ENCODE assay signal across 1 fruit fly cellular context in the genomic region with DNA sequence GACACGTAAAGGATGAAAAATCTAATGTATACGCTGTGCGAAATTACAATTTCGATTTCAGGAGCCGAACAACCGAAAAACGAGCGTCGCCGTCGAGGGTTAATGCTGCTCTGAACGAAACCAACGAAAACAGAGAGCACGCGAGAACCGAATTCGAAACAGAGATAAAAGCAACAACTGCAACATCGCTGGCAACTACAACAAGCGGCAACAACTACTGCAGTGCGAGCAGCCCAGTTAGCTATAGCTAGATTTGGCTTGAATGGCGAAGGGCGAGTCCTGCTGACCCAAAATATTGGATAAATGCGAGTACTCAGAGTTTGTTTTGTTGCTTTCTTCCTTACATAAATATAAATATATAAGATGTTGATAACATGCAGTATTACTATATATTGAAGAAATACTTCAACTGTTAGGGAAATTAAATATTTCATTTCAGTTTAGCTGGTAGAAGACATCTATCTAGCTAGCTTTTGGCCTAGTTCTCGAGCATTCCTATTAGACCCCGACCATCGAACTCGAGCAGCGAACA.
TF ChIP-seq lines count a peak whose summit lies in the region.

A gene (minus strand): TSS at position 178 of the 532 bp plus-strand sequence.

TF ChIP-seq in whole organism, embryonic, 481 proteins besides CTCF, POLR2A, EP300 and RAD21 (continued from another document):
- TF ChIP-seq CG13894 (tag; optimal IDR thresholded peaks at IDR 0.05; lab: Kevin White, UChicago) (peak; percentile 25), Hr51 (GFP tag; optimal IDR thresholded peaks at IDR 0.05; lab: Kevin White, UChicago) (peak; percentile 7 to 53), bbx (GFP tag; IDR thresholded peaks at IDR 0.05; lab: Robert Waterston, UW; ENCODE audit: partially characterized antibody) (no peak), CG13424 (tag; optimal IDR thresholded peaks at IDR 0.05; lab: Kevin White, UChicago) (peak; percentile 61), gcm (GFP tag; optimal IDR thresholded peaks at IDR 0.05; lab: Kevin White, UChicago) (peak; percentile 12), knrl (GFP tag; IDR thresholded peaks at IDR 0.05; lab: Robert Waterston, UW; ENCODE audit: partially characterized antibody) (no peak), CG8765 (GFP tag; IDR thresholded peaks at IDR 0.05; lab: Robert Waterston, UW) (no peak), zfh2 (GFP tag; optimal IDR thresholded peaks at IDR 0.05; lab: Kevin White, UChicago) (no peak), sim (GFP tag; IDR thresholded peaks at IDR 0.05; lab: Robert Waterston, UW) (no peak), ATbp (GFP tag; optimal IDR thresholded peaks at IDR 0.05; lab: Kevin White, UChicago) (no peak), Meics (GFP tag; optimal IDR thresholded peaks at IDR 0.05; lab: Kevin White, UChicago) (peak; percentile 53), C15 (GFP tag; IDR thresholded peaks at IDR 0.05; lab: Robert Waterston, UW) (no peak), Aef1 (GFP tag; IDR thresholded peaks at IDR 0.05; lab: Robert Waterston, UW) (peak; percentile 33; the same call in 2 of the 3 replicates), Sox102F (GFP tag; optimal IDR thresholded peaks at IDR 0.05; lab: Kevin White, UChicago) (peak; percentile 6), HLH3B (GFP tag; IDR thresholded peaks at IDR 0.05; lab: Robert Waterston, UW) (no peak), CG15269 (tag; optimal IDR thresholded peaks at IDR 0.05; lab: Kevin White, UChicago) (peak; percentile 57), PHDP (tag; optimal IDR thresholded peaks at IDR 0.05; lab: Kevin White, UChicago) (peak; percentile 25), ewg (GFP tag; optimal IDR thresholded peaks at IDR 0.05; lab: Kevin White, UChicago) (peak; percentile 9), CG17328 (GFP tag; IDR thresholded peaks at IDR 0.05; lab: Robert Waterston, UW) (no peak), ind (GFP tag; optimal IDR thresholded peaks at IDR 0.05; lab: Kevin White, UChicago) (peak; percentile 28), CG11093 (GFP tag; IDR thresholded peaks at IDR 0.05; lab: Robert Waterston, UW) (no peak), CG8281 (tag; optimal IDR thresholded peaks at IDR 0.05; lab: Kevin White, UChicago) (peak; percentile 8), cad (GFP tag; optimal IDR thresholded peaks at IDR 0.05; lab: Kevin White, UChicago) (no peak), caup (GFP tag; optimal IDR thresholded peaks at IDR 0.05; lab: Kevin White, UChicago; ENCODE audit: severe bottlenecking) (peak; percentile 23), CG1603 (tag; optimal IDR thresholded peaks at IDR 0.05; lab: Kevin White, UChicago) (peak; percentile 1), phol (tag; optimal IDR thresholded peaks at IDR 0.05; lab: Kevin White, UChicago) (peak; percentile 46), Hsf (GFP tag; optimal IDR thresholded peaks at IDR 0.05; lab: Kevin White, UChicago) (peak; percentile 4), onecut (GFP tag; IDR thresholded peaks at IDR 0.05; lab: Robert Waterston, UW) (no peak), CG33557 (GFP tag; optimal IDR thresholded peaks at IDR 0.05; lab: Kevin White, UChicago) (peak; percentile 47), CG5180 (GFP tag; optimal IDR thresholded peaks at IDR 0.05; lab: Kevin White, UChicago) (peak; percentile 100), dmrt11E (tag; optimal IDR thresholded peaks at IDR 0.05; lab: Kevin White, UChicago) (peak; percentile 13), Mes4 (GFP tag; optimal IDR thresholded peaks at IDR 0.05; lab: Kevin White, UChicago) (no peak), Tbp (GFP tag; optimal IDR thresholded peaks at IDR 0.05; lab: Kevin White, UChicago) (peak; percentile 90), sisA (GFP tag; IDR thresholded peaks at IDR 0.05; lab: Robert Waterston, UW) (no peak), sens (GFP tag; lab: Kevin White, UChicago) (peak; percentile 77), CG16779 (GFP tag; IDR thresholded peaks at IDR 0.05; lab: Robert Waterston, UW) (no peak)
